Worm (Caenorhabditis elegans) whole organism, mixed stage, embryonic: ENCODE measurements around the gene F59A1.12.

Experiments
- M03D4.4 ChIP-seq: sonication (generic microtip); optimal IDR thresholded peaks from 2 replicates; lab custom pipeline; 2017; ENCODE audit warnings: mild to moderate bottlenecking, missing genetic modification characterization, missing compliant biosample characterization
- blmp-1 ChIP-seq: fragments of 150-350 bp; optimal IDR thresholded peaks from 2 replicates; lab custom pipeline; 2014; ENCODE audit warnings: missing biosample characterization, missing genetic modification characterization
- ceh-43 ChIP-seq: fragments of 200-800 bp; sonication (Bioruptor generic); optimal IDR thresholded peaks from 2 replicates; lab custom pipeline; 2018; ENCODE audit warnings: mild to moderate bottlenecking, missing genetic modification characterization, moderate library complexity, missing compliant biosample characterization
- elt-3 ChIP-seq: fragments of 150-350 bp; optimal IDR thresholded peaks from 2 replicates; lab custom pipeline; 2014; ENCODE audit warnings: missing biosample characterization, missing genetic modification characterization
- lin-13 ChIP-seq: fragments of 150-350 bp; optimal IDR thresholded peaks from 2 replicates; lab custom pipeline; 2014; ENCODE audit warnings: missing biosample characterization, missing genetic modification characterization
- lsy-2 ChIP-seq: fragments of 150-350 bp; optimal IDR thresholded peaks from 2 replicates; lab custom pipeline; 2014; ENCODE audit warnings: missing biosample characterization, missing genetic modification characterization
- nhr-237 ChIP-seq: fragments of 150-350 bp; optimal IDR thresholded peaks from 2 replicates; lab custom pipeline; 2014; ENCODE audit warnings: missing biosample characterization, missing genetic modification characterization
- pha-4 ChIP-seq: fragments of 150-350 bp; optimal IDR thresholded peaks from 2 replicates; lab custom pipeline; 2018; ENCODE audit warnings: missing biosample characterization, missing genetic modification reagents, missing genetic modification characterization
- unc-39 ChIP-seq: fragments of 150-350 bp; optimal IDR thresholded peaks from 2 replicates; lab custom pipeline; 2014; ENCODE audit warnings: missing biosample characterization, missing genetic modification characterization
- unc-62 ChIP-seq: fragments of 150-350 bp; optimal IDR thresholded peaks from 2 replicates; lab custom pipeline; 2014; ENCODE audit warnings: missing biosample characterization, missing genetic modification reagents, missing genetic modification characterization

ce11 chrV:17686852-17687251, 19.3 kb upstream of the F59A1.12 start, which contains the start of gene F59A1.18:
- TF ChIP-seq pha-4 (no peak), elt-3 (tag; lab: Kevin White, UChicago) (no peak), nhr-237 (tag; lab: Kevin White, UChicago) (no peak), M03D4.4 (tag; lab: Kevin White, UChicago) (no peak), blmp-1 (no peak), lsy-2 (tag; lab: Kevin White, UChicago) (no peak), lin-13 (tag; lab: Kevin White, UChicago) (no peak), unc-62 (GFP tag; lab: Kevin White, UChicago) (no peak), unc-39 (tag; lab: Kevin White, UChicago) (no peak), ceh-43 (GFP tag; lab: Kevin White, UChicago) (no peak)
